Worm (Caenorhabditis elegans): ENCODE results near the gene nhr-104.

The nhr-104 gene

DNA sequence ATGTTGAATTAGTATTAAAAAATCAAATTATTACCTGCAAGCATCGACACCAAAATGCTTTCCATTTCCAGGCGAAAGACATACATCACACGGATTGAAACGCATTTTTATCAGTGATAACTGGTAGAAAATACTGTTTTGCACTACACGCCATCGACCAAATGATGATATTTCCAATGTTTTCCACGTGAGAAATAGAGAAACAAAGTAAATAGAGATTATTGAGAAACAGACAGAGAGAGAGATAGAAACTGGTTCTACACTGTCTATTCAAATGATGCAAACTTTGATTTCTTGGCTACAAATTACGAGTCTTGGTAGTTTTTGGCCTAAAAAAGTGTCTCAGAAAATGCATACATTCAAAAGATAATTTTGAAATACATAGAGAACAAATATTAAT lies at the start of gene nhr-104:
TSS of gene nhr-104 (minus strand) at position 361 of the 400 bp plus-strand sequence.
- no peak for TF ChIP-seq nhr-28 (tag; optimal IDR thresholded peaks at IDR 0.05)
- TF ChIP-seq nhr-25 (tag; optimal IDR thresholded peaks at IDR 0.05): peak; percentile 59
- no peak for TF ChIP-seq nhr-67 (tag; optimal IDR thresholded peaks at IDR 0.05)
- no peak for TF ChIP-seq nhr-11 (tag; optimal IDR thresholded peaks at IDR 0.05)
- no peak for TF ChIP-seq egl-5 (tag; optimal IDR thresholded peaks at IDR 0.05)
- TF ChIP-seq ceh-82 (tag; optimal IDR thresholded peaks at IDR 0.05): no peak
- TF ChIP-seq eor-1 (tag; optimal IDR thresholded peaks at IDR 0.05): no peak
- peak; percentile 67 for TF ChIP-seq pqm-1 (tag; optimal IDR thresholded peaks at IDR 0.05)
- no peak for TF ChIP-seq mml-1 (tag; optimal IDR thresholded peaks at IDR 0.05)
- TF ChIP-seq ceh-28 (tag; optimal IDR thresholded peaks at IDR 0.05): peak; percentile 66
- TF ChIP-seq hmg-11 (tag; optimal IDR thresholded peaks at IDR 0.05): no peak
- no peak for TF ChIP-seq nhr-77 (tag; optimal IDR thresholded peaks at IDR 0.05)
- TF ChIP-seq mdl-1 (tag; optimal IDR thresholded peaks at IDR 0.05): no peak
- TF ChIP-seq skn-1 (tag; optimal IDR thresholded peaks at IDR 0.05): peak; percentile 94
- no peak for TF ChIP-seq aly-2 (tag; optimal IDR thresholded peaks at IDR 0.05)
- no peak for TF ChIP-seq R02D3.7 (tag; optimal IDR thresholded peaks at IDR 0.05)
- peak; percentile 39 for TF ChIP-seq jun-1 (tag; optimal IDR thresholded peaks at IDR 0.05)
- TF ChIP-seq elt-2 (tag; optimal IDR thresholded peaks at IDR 0.05): peak; percentile 63
- no peak for TF ChIP-seq egl-27 (tag; optimal IDR thresholded peaks at IDR 0.05)
- TF ChIP-seq ztf-11 (tag; optimal IDR thresholded peaks at IDR 0.05): no peak
- peak; percentile 94 for TF ChIP-seq pha-4 (tag; optimal IDR thresholded peaks at IDR 0.05)
- TF ChIP-seq nfya-1 (tag; optimal IDR thresholded peaks at IDR 0.05; ENCODE audit: insufficient read depth): peak; percentile 16
- peak; percentile 69 for TF ChIP-seq nhr-23 (tag; optimal IDR thresholded peaks at IDR 0.05)
- TF ChIP-seq nhr-43 (tag; optimal IDR thresholded peaks at IDR 0.05; ENCODE audit: poor library complexity, severe bottlenecking): peak; percentile 36
- no peak for TF ChIP-seq ceh-16 (tag; optimal IDR thresholded peaks at IDR 0.05)

DNA sequence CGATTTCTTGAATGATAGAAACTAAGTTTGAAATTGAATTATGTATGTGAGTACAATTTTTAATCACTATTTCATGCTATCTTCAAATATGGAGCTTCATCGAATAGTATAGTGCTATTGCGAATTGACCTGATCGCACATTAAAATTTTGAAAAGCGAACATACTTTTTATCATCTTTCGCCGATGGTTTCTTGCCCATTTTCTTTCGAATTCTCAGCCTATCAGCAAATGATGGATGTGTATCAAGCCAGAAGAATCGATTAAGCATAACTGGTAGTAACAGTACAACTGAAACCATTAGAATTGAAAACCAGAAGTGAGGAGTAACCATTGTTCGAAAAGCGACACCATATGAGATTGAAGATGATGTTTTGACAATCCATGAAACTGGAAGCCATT lies 41.1 kb upstream of the nhr-104 start:
- TF ChIP-seq lsy-12 (tag; optimal IDR thresholded peaks at IDR 0.05) (no peak), nhr-76 (tag; optimal IDR thresholded peaks at IDR 0.05) (no peak), pha-4 (tag; optimal IDR thresholded peaks at IDR 0.05) (no peak), unc-62 (GFP tag; optimal IDR thresholded peaks at IDR 0.05) (no peak), elt-2 (tag; optimal IDR thresholded peaks at IDR 0.05) (no peak), eor-1 (tag; optimal IDR thresholded peaks at IDR 0.05) (no peak), sea-2 (GFP tag; optimal IDR thresholded peaks at IDR 0.05) (no peak), skn-1 (tag; optimal IDR thresholded peaks at IDR 0.05) (no peak), elt-3 (tag; optimal IDR thresholded peaks at IDR 0.05) (no peak), ztf-4 (tag; optimal IDR thresholded peaks at IDR 0.05) (no peak), nhr-43 (tag; optimal IDR thresholded peaks at IDR 0.05; ENCODE audit: poor library complexity, severe bottlenecking) (no peak), R02D3.7 (tag; optimal IDR thresholded peaks at IDR 0.05) (no peak), aly-2 (tag; optimal IDR thresholded peaks at IDR 0.05) (no peak), ZK546.5 (tag; optimal IDR thresholded peaks at IDR 0.05) (no peak), nhr-23 (tag; optimal IDR thresholded peaks at IDR 0.05) (no peak), ceh-16 (tag; optimal IDR thresholded peaks at IDR 0.05) (no peak), lin-39 (tag; optimal IDR thresholded peaks at IDR 0.05) (no peak)

- TF ChIP-seq unc-39 (tag; optimal IDR thresholded peaks at IDR 0.05) (no peak), ceh-82 (tag; optimal IDR thresholded peaks at IDR 0.05) (no peak), elt-2 (tag; optimal IDR thresholded peaks at IDR 0.05) (no peak), lin-39 (tag; optimal IDR thresholded peaks at IDR 0.05) (no peak), nhr-77 (tag; optimal IDR thresholded peaks at IDR 0.05) (no peak), skn-1 (tag; optimal IDR thresholded peaks at IDR 0.05) (no peak), nhr-25 (tag; optimal IDR thresholded peaks at IDR 0.05) (no peak), nhr-12 (tag; optimal IDR thresholded peaks at IDR 0.05) (no peak), ztf-4 (tag; optimal IDR thresholded peaks at IDR 0.05) (no peak), lin-15B (tag; optimal IDR thresholded peaks at IDR 0.05) (no peak), ztf-11 (tag; optimal IDR thresholded peaks at IDR 0.05) (no peak), pqm-1 (tag; optimal IDR thresholded peaks at IDR 0.05) (no peak), ceh-28 (tag; optimal IDR thresholded peaks at IDR 0.05) (no peak), R02D3.7 (tag; optimal IDR thresholded peaks at IDR 0.05) (no peak), sea-2 (GFP tag; optimal IDR thresholded peaks at IDR 0.05) (no peak)
These were observed 38.7 kb upstream of the nhr-104 start, which contains the start of gene mpz-4 for ce11 chrIV:4827219-4827618. Gene mpz-4 (minus strand): TSS chrIV:4827319.

ce11 chrIV:4821843-4822242 lies 33.4 kb upstream of the nhr-104 start:
- TF ChIP-seq jun-1 (tag; optimal IDR thresholded peaks at IDR 0.05): no peak
- peak; percentile 69 for TF ChIP-seq elt-2 (tag; optimal IDR thresholded peaks at IDR 0.05)
- TF ChIP-seq pqm-1 (tag; optimal IDR thresholded peaks at IDR 0.05): peak; percentile 37
